Worm (Caenorhabditis elegans) whole organism, mixed stage, embryonic: ENCODE data around the gene semo-1.

Source experiments
- ceh-83 ChIP-seq: fragments of 200-800 bp; sonication (Bioruptor generic); optimal IDR thresholded peaks from 2 replicates; lab custom pipeline; 2018; ENCODE audit warnings: mild to moderate bottlenecking, missing genetic modification characterization, missing compliant biosample characterization
- elt-3 ChIP-seq: fragments of 150-350 bp; optimal IDR thresholded peaks from 2 replicates; lab custom pipeline; 2014; ENCODE audit warnings: missing biosample characterization, missing genetic modification characterization
- hlh-1 ChIP-seq: fragments of 150-350 bp; optimal IDR thresholded peaks from 2 replicates; lab custom pipeline; 2014; ENCODE audit warnings: missing biosample characterization, missing genetic modification reagents, missing genetic modification characterization
- lin-13 ChIP-seq: fragments of 150-350 bp; optimal IDR thresholded peaks from 2 replicates; lab custom pipeline; 2014; ENCODE audit warnings: missing biosample characterization, missing genetic modification characterization
- lsy-2 ChIP-seq: fragments of 150-350 bp; optimal IDR thresholded peaks from 2 replicates; lab custom pipeline; 2014; ENCODE audit warnings: missing biosample characterization, missing genetic modification characterization
- mep-1 ChIP-seq: fragments of 150-350 bp; optimal IDR thresholded peaks from 2 replicates; lab custom pipeline; 2017; ENCODE audit warnings: missing biosample characterization, missing genetic modification reagents, missing genetic modification characterization, inconsistent platforms
- nhr-2 ChIP-seq: fragments of 150-350 bp; optimal IDR thresholded peaks from 2 replicates; lab custom pipeline; 2014; ENCODE audit warnings: missing biosample characterization, missing genetic modification characterization
- nhr-28 ChIP-seq: fragments of 150-350 bp; optimal IDR thresholded peaks from 2 replicates; lab custom pipeline; 2014; ENCODE audit warnings: missing biosample characterization, missing genetic modification characterization
- snpc-4 ChIP-seq: fragments of 150-350 bp; optimal IDR thresholded peaks from 2 replicates; lab custom pipeline; 2014; ENCODE audit warnings: missing biosample characterization, missing genetic modification characterization
- unc-39 ChIP-seq: fragments of 150-350 bp; optimal IDR thresholded peaks from 2 replicates; lab custom pipeline; 2014; ENCODE audit warnings: missing biosample characterization, missing genetic modification characterization
- ztf-11 ChIP-seq: fragments of 150-350 bp; optimal IDR thresholded peaks from 2 replicates; lab custom pipeline; 2014; ENCODE audit warnings: missing biosample characterization, missing genetic modification characterization

DNA sequence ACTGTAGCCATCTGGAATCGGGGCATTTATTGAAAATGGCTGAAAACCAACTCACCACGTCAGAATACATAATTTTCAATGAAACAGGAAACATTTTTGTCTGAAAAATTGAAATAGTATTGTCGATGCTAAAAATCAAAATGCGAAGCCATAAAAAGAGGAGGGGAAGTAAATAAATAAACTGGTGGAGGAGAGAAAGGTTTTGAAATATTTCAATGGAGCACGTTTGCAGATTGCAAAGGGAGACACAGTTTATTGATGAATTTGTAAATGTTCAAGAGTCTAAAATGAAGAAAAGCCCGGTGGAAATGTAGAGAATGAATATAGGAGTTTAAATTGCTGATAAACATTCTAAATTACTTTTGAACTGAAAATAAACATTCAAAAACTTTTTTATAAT is 52.1 kb downstream of the semo-1 start, which contains the start of gene F52B11.5:
- TF ChIP-seq unc-39 (tag; lab: Kevin White, UChicago), result no peak
- no peak for TF ChIP-seq elt-3
- no peak for TF ChIP-seq nhr-28 (tag; lab: Kevin White, UChicago)
- no peak for TF ChIP-seq snpc-4 (tag; lab: Kevin White, UChicago)
- no peak for TF ChIP-seq lin-13 (tag; lab: Kevin White, UChicago)
- no peak for TF ChIP-seq hlh-1 (tag; lab: Kevin White, UChicago)
- no peak for TF ChIP-seq lsy-2 (tag; lab: Kevin White, UChicago)
- no peak for TF ChIP-seq nhr-2 (tag; lab: Kevin White, UChicago)
- no peak for TF ChIP-seq mep-1 (tag; lab: Kevin White, UChicago)
- TF ChIP-seq ceh-83 (GFP tag; lab: Kevin White, UChicago), result no peak
- TF ChIP-seq ztf-11, result no peak
